Fruit fly (Drosophila melanogaster): ENCODE measurements around the gene dpr20.
A peak's percentile ranks its signal among the peaks of the same experiment; 100 is the strongest.

Gene dpr20

dm6 chr3L:807456-807855 lies 49.6 kb downstream of the dpr20 start (continued):
- TF ChIP-seq jim (GFP tag; optimal IDR thresholded peaks at IDR 0.05) (no peak), GATAd (GFP tag; optimal IDR thresholded peaks at IDR 0.05) (no peak), sv (GFP tag; optimal IDR thresholded peaks at IDR 0.05) (no peak), Vsx2 (GFP tag; optimal IDR thresholded peaks at IDR 0.05; ENCODE audit: partially characterized antibody) (no peak), N (GFP tag; optimal IDR thresholded peaks at IDR 0.05) (no peak)

DNA sequence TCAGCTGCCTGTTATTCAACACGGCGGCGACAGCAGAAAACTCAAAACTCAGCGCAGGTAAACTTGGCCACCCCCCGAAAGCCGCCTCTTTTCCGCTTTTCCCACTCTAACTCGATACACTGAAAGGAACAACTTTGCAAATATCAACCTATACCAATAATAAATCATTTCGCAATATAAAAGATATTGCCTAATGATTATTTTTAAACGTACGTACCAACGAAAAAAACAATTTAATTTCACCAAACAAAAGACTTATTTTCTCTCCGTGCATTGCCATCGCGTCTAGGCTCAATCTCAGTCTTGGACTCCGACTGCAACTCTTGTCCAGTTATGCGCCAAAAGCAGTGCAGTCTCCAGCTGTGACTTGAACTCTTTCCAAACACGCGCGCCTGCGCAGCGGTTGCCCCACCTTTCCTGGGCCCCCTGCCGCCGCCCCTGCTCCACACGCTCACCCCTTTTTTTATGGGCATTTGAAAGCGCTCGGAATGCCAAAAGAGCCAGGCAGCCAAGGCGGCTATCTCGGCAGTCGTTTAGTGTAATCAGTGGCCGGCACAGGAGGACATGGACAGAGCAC lies 51.3 kb downstream of the dpr20 start:
- TF ChIP-seq fru (GFP tag; optimal IDR thresholded peaks at IDR 0.05) (peak; percentile 59), GATAd (GFP tag; optimal IDR thresholded peaks at IDR 0.05) (no peak), dmrt93B (GFP tag; optimal IDR thresholded peaks at IDR 0.05) (no peak), lola (GFP tag; optimal IDR thresholded peaks at IDR 0.05) (no peak), CG32264 (GFP tag; optimal IDR thresholded peaks at IDR 0.05) (no peak), sage (GFP tag; optimal IDR thresholded peaks at IDR 0.05) (no peak), OdsH (GFP tag; optimal IDR thresholded peaks at IDR 0.05) (no peak), Hr83 (GFP tag; optimal IDR thresholded peaks at IDR 0.05; ENCODE audit: poor library complexity, severe bottlenecking) (no peak), ey (GFP tag; optimal IDR thresholded peaks at IDR 0.05) (peak; percentile 39), Jra (GFP tag; optimal IDR thresholded peaks at IDR 0.05) (no peak), rgr (GFP tag; optimal IDR thresholded peaks at IDR 0.05) (peak; percentile 21), Myc (optimal IDR thresholded peaks at IDR 0.05) (no peak), br (GFP tag; optimal IDR thresholded peaks at IDR 0.05) (no peak), sv (GFP tag; optimal IDR thresholded peaks at IDR 0.05) (no peak), Hnf4 (GFP tag; optimal IDR thresholded peaks at IDR 0.05) (peak; percentile 13), Dif (GFP tag; optimal IDR thresholded peaks at IDR 0.05; ENCODE audit: partially characterized antibody) (no peak), brk (GFP tag; optimal IDR thresholded peaks at IDR 0.05) (no peak), jim (GFP tag; optimal IDR thresholded peaks at IDR 0.05) (no peak), pan (optimal IDR thresholded peaks at IDR 0.05) (no peak), dsf (GFP tag; optimal IDR thresholded peaks at IDR 0.05; ENCODE audit: borderline replicate concordance) (no peak), Mio (GFP tag; optimal IDR thresholded peaks at IDR 0.05) (no peak), HLH106 (tag; optimal IDR thresholded peaks at IDR 0.05) (peak; percentile 12), N (GFP tag; optimal IDR thresholded peaks at IDR 0.05) (no peak), dl (GFP tag; optimal IDR thresholded peaks at IDR 0.05; ENCODE audit: insufficient read depth in 1 of 2, partially characterized antibody in 2 of 2) (no peak), woc (GFP tag; optimal IDR thresholded peaks at IDR 0.05) (no peak), CG9705 (GFP tag; optimal IDR thresholded peaks at IDR 0.05) (no peak), Hr78 (GFP tag; optimal IDR thresholded peaks at IDR 0.05) (no peak), h (GFP tag; optimal IDR thresholded peaks at IDR 0.05) (peak; percentile 42), psq (GFP tag; optimal IDR thresholded peaks at IDR 0.05) (peak; percentile 2), Dfd (GFP tag; optimal IDR thresholded peaks at IDR 0.05) (no peak), CrebA (GFP tag; optimal IDR thresholded peaks at IDR 0.05; ENCODE audit: borderline replicate concordance) (no peak), Abd-B (GFP tag; optimal IDR thresholded peaks at IDR 0.05) (no peak), Sp1 (GFP tag; optimal IDR thresholded peaks at IDR 0.05) (no peak), tai (GFP tag; optimal IDR thresholded peaks at IDR 0.05) (peak; percentile 8), usp (GFP tag; optimal IDR thresholded peaks at IDR 0.05) (no peak), Rel (GFP tag; optimal IDR thresholded peaks at IDR 0.05) (no peak), Rel (tag; optimal IDR thresholded peaks at IDR 0.05) (no peak), foxo (GFP tag; optimal IDR thresholded peaks at IDR 0.05) (peak in 1 of 2 experiments; percentile 55), Vsx2 (GFP tag; optimal IDR thresholded peaks at IDR 0.05; ENCODE audit: partially characterized antibody) (no peak)
